Fruit fly (Drosophila melanogaster) whole organism, pupa: Measurements from ENCODE around the gene Men-b.

ENCODE experiments used
- CG10348 ChIP-seq: fragments of 200-800 bp; sonication (Bioruptor generic); IDR thresholded peaks from 2 replicates; pipeline ENCODE4 v1.3.6; 2022; ENCODE audit warnings: missing biosample characterization, missing genetic modification characterization
- CG12605 ChIP-seq: fragments of 200-800 bp; sonication (Bioruptor generic); IDR thresholded peaks from 2 replicates; pipeline ENCODE4 v1.3.6; 2022; ENCODE audit warnings: missing biosample characterization, missing genetic modification characterization
- CG13204 ChIP-seq: fragments of 200-800 bp; sonication (Bioruptor generic); optimal IDR thresholded peaks from 2 replicates; lab custom pipeline; 2018; ENCODE audit warnings: missing biosample characterization, mild to moderate bottlenecking, missing genetic modification characterization, moderate library complexity
- CG14655 ChIP-seq: fragments of 200-800 bp; sonication (Bioruptor generic); optimal IDR thresholded peaks from 3 replicates; lab custom pipeline; 2017; ENCODE audit warnings: mild to moderate bottlenecking, missing biosample characterization, missing genetic modification reagents, missing genetic modification characterization
- CG15710 ChIP-seq: fragments of 200-800 bp; sonication (Bioruptor generic); optimal IDR thresholded peaks from 2 replicates; lab custom pipeline; 2018; ENCODE audit warnings: missing biosample characterization, mild to moderate bottlenecking, missing genetic modification characterization, moderate library complexity
- CG8159 ChIP-seq: fragments of 200-800 bp; sonication (Bioruptor generic); optimal IDR thresholded peaks from 3 replicates; lab custom pipeline; 2018; ENCODE audit warnings: missing biosample characterization, mild to moderate bottlenecking, missing genetic modification characterization, moderate library complexity
- CG8301 ChIP-seq: fragments of 200-800 bp; sonication (Bioruptor generic); optimal IDR thresholded peaks from 2 replicates; lab custom pipeline; 2018; ENCODE audit warnings: missing biosample characterization, mild to moderate bottlenecking, missing genetic modification characterization
- CG9948 ChIP-seq: fragments of 200-800 bp; sonication (Bioruptor generic); optimal IDR thresholded peaks from 2 replicates; lab custom pipeline; 2018; ENCODE audit warnings: missing biosample characterization, mild to moderate bottlenecking, missing genetic modification characterization, moderate library complexity
- D1 ChIP-seq: fragments of 200-800 bp; sonication (Bioruptor generic); optimal IDR thresholded peaks from 2 replicates; lab custom pipeline; 2018; ENCODE audit warnings: missing biosample characterization, mild to moderate bottlenecking, missing genetic modification characterization, moderate library complexity
- EcR ChIP-seq: fragments of 200-800 bp; sonication (Bioruptor generic); optimal IDR thresholded peaks from 3 replicates; lab custom pipeline; 2019; ENCODE audit warnings: missing biosample characterization, missing genetic modification characterization, mild to moderate bottlenecking, moderate library complexity, missing genetic modification reagents
- Ets98B ChIP-seq: fragments of 200-800 bp; sonication (Bioruptor generic); IDR thresholded peaks from 2 replicates; pipeline ENCODE4 v1.3.6; 2022; ENCODE audit warnings: missing biosample characterization, missing genetic modification characterization
- Pif1B ChIP-seq: fragments of 200-800 bp; sonication (Bioruptor generic); optimal IDR thresholded peaks from 3 replicates; lab custom pipeline; 2016; ENCODE audit warnings: missing biosample characterization, missing genetic modification characterization
- fd96Ca ChIP-seq: fragments of 200-800 bp; sonication (Bioruptor generic); IDR thresholded peaks from 3 replicates; pipeline ENCODE4 v1.3.6; 2022; ENCODE audit warnings: missing biosample characterization, missing genetic modification characterization
- rn ChIP-seq: fragments of 200-800 bp; sonication (Bioruptor generic); IDR thresholded peaks from 2 replicates; pipeline ENCODE4 v1.3.6; 2022; ENCODE audit warnings: missing biosample characterization, missing genetic modification characterization

DNA sequence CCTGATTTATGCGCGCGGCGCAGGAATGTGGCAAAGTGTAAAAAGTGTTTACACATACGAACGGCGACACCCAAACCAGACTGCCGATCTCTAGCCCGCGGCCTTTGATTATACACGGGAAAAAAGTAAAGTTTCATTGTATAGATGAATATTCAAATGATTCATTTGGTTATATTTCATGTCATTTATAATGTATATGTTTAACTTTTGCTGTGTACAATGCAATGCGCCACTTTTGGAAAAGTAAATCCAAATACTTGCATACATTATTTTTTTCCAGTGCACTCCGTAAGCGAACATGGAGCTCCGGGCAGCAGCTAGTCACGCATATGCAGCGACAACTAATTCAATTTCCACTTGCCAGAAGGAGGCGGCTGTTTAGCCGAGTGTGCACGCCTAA, 15.9 kb downstream of the Men-b start:
- TF ChIP-seq CG8159, result peak; percentile 70
- peak; percentile 79 for TF ChIP-seq CG9948 (tag; lab: Kevin White, UChicago)
- peak; percentile 92 for TF ChIP-seq CG8301 (tag; lab: Kevin White, UChicago)
- no peak for TF ChIP-seq D1 (tag; lab: Kevin White, UChicago)
- peak; percentile 86 for TF ChIP-seq fd96Ca
- peak; percentile 78 for TF ChIP-seq Pif1B (GFP tag; lab: Kevin White, UChicago)
- TF ChIP-seq CG12605 (GFP tag; lab: Robert Waterston, UW), result peak; percentile 90
- no peak for TF ChIP-seq EcR (GFP tag; lab: Kevin White, UChicago)
- TF ChIP-seq rn (GFP tag; lab: Robert Waterston, UW), result peak; percentile 82
- peak; percentile 14 for TF ChIP-seq CG13204 (GFP tag; lab: Kevin White, UChicago)
- TF ChIP-seq Ets98B (GFP tag; lab: Robert Waterston, UW), result peak; percentile 94
- TF ChIP-seq CG14655 (GFP tag; lab: Kevin White, UChicago), result peak; percentile 92
- peak; percentile 57 for TF ChIP-seq CG15710 (tag; lab: Kevin White, UChicago)
- TF ChIP-seq CG10348 (GFP tag; lab: Robert Waterston, UW), result no peak
